Worm (Caenorhabditis elegans) whole organism, L4 larva: ENCODE measurements around the gene pcm-1.

Experiments
- F49E8.2 ChIP-seq: sonication (generic microtip); optimal IDR thresholded peaks from 2 replicates; lab custom pipeline; 2016; ENCODE audit warnings: missing compliant biosample characterization, mild to moderate bottlenecking, missing genetic modification characterization, borderline replicate concordance
- T20F7.1 ChIP-seq: fragments of 200-800 bp; sonication (Bioruptor generic); optimal IDR thresholded peaks from 2 replicates; lab custom pipeline; 2018; ENCODE audit warnings: mild to moderate bottlenecking, missing genetic modification characterization, missing compliant biosample characterization
- Y48G9A.11 ChIP-seq: fragments of 200-800 bp; sonication (Bioruptor generic); IDR thresholded peaks from 2 replicates; pipeline ENCODE4 v1.3.6; 2022; ENCODE audit warnings: missing genetic modification reagents, missing genetic modification characterization, missing compliant biosample characterization
- Y5F2A.4 ChIP-seq: fragments of 200-800 bp; sonication (Bioruptor generic); optimal IDR thresholded peaks from 2 replicates; lab custom pipeline; 2018; ENCODE audit warnings: mild to moderate bottlenecking, missing genetic modification characterization, missing compliant biosample characterization
- ZK337.2 ChIP-seq: fragments of 200-800 bp; sonication (Bioruptor generic); IDR thresholded peaks from 2 replicates; pipeline ENCODE4 v1.3.6; 2022; ENCODE audit warnings: missing genetic modification reagents, missing genetic modification characterization, missing compliant biosample characterization
- ZK546.5 ChIP-seq, 2 experiments: sonication (generic microtip); optimal IDR thresholded peaks; 2 replicates each; lab custom pipeline; 2017; ENCODE audit warnings: missing biosample characterization in 2 of 2, missing genetic modification characterization in 2 of 2
- aha-1 ChIP-seq: fragments of 150-350 bp; peaks from one replicate; lab custom pipeline; 2014; ENCODE audit warnings: missing biosample characterization, missing genetic modification characterization
- ceh-82 ChIP-seq: sonication (generic microtip); optimal IDR thresholded peaks from 2 replicates; lab custom pipeline; 2017; ENCODE audit warnings: missing biosample characterization, missing genetic modification characterization
- ces-1 ChIP-seq: fragments of 150-350 bp; sonication (generic microtip); optimal IDR thresholded peaks from 4 replicates; lab custom pipeline; 2014; ENCODE audit warnings: missing biosample characterization, missing genetic modification reagents, missing genetic modification characterization
- daf-16 ChIP-seq, 3 experiments: sonication (generic microtip); optimal IDR thresholded peaks; 2 replicates each; lab custom pipeline; 2016 to 2017; ENCODE audit warnings: missing genetic modification characterization in 3 of 3, missing genetic modification reagents in 3 of 3, mild to moderate bottlenecking in 2 of 3, missing compliant biosample characterization in 2 of 3, missing biosample characterization in 1 of 3, moderate library complexity in 1 of 3
- dmd-8 ChIP-seq: fragments of 200-800 bp; sonication (Bioruptor generic); IDR thresholded peaks from 2 replicates; pipeline ENCODE4 v1.3.6; 2022; ENCODE audit warnings: missing genetic modification characterization, missing compliant biosample characterization
- dpl-1 ChIP-seq: fragments of 150-350 bp; optimal IDR thresholded peaks from 2 replicates; lab custom pipeline; 2014; ENCODE audit warnings: missing biosample characterization, missing genetic modification reagents, missing genetic modification characterization
- duxl-1 ChIP-seq: sonication (generic microtip); optimal IDR thresholded peaks from 2 replicates; lab custom pipeline; 2016; ENCODE audit warnings: mild to moderate bottlenecking, missing genetic modification characterization, moderate library complexity, missing compliant biosample characterization; ENCODE audit not compliant: poor library complexity
- dve-1 ChIP-seq: sonication (generic microtip); optimal IDR thresholded peaks from 2 replicates; lab custom pipeline; 2017; ENCODE audit warnings: antibody characterized with exemption, mild to moderate bottlenecking, missing genetic modification characterization, missing compliant biosample characterization; ENCODE audit not compliant: insufficient read depth
- fkh-10 ChIP-seq: fragments of 150-350 bp; optimal IDR thresholded peaks from 2 replicates; lab custom pipeline; 2014; ENCODE audit warnings: missing biosample characterization, missing genetic modification reagents, missing genetic modification characterization
- hif-1 ChIP-seq, 2 experiments: sonication (generic microtip); optimal IDR thresholded peaks; 2 replicates each; lab custom pipeline; 2016 to 2017; ENCODE audit warnings: missing compliant biosample characterization in 2 of 2, missing genetic modification characterization in 2 of 2, missing genetic modification reagents in 2 of 2, missing genotype in 2 of 2, mild to moderate bottlenecking in 1 of 2
- hlh-30 ChIP-seq: sonication (generic microtip); optimal IDR thresholded peaks from 2 replicates; lab custom pipeline; 2017; ENCODE audit warnings: antibody characterized with exemption, mild to moderate bottlenecking, missing genetic modification characterization, missing compliant biosample characterization; ENCODE audit not compliant: insufficient read depth
- jun-1 ChIP-seq: fragments of 150-350 bp; optimal IDR thresholded peaks from 2 replicates; lab custom pipeline; 2014; ENCODE audit warnings: missing biosample characterization, missing genetic modification reagents, missing genetic modification characterization
- mes-2 ChIP-seq: sonication (generic microtip); optimal IDR thresholded peaks from 2 replicates; lab custom pipeline; 2016; ENCODE audit warnings: missing genotype, mild to moderate bottlenecking, missing genetic modification characterization, missing compliant biosample characterization; ENCODE audit not compliant: poor library complexity, severe bottlenecking
- nhr-10 ChIP-seq: fragments of 150-350 bp; optimal IDR thresholded peaks from 2 replicates; lab custom pipeline; 2014; ENCODE audit warnings: missing biosample characterization, missing genetic modification characterization
- nhr-28 ChIP-seq: fragments of 150-350 bp; optimal IDR thresholded peaks from 2 replicates; lab custom pipeline; 2014; ENCODE audit warnings: missing biosample characterization, missing genetic modification characterization
- nhr-48 ChIP-seq: sonication (generic microtip); optimal IDR thresholded peaks from 2 replicates; lab custom pipeline; 2016; ENCODE audit warnings: mild to moderate bottlenecking, missing genetic modification characterization, missing compliant biosample characterization
- nhr-6 ChIP-seq: fragments of 150-350 bp; optimal IDR thresholded peaks from 2 replicates; lab custom pipeline; 2014; ENCODE audit warnings: missing biosample characterization, missing genetic modification characterization
- nhr-77 ChIP-seq: fragments of 150-350 bp; optimal IDR thresholded peaks from 2 replicates; lab custom pipeline; 2014; ENCODE audit warnings: missing biosample characterization, missing genetic modification characterization
- pqm-1 ChIP-seq: sonication (generic microtip); optimal IDR thresholded peaks from 2 replicates; lab custom pipeline; 2017; ENCODE audit warnings: missing biosample characterization, missing genetic modification characterization
- skn-1 ChIP-seq: fragments of 150-350 bp; optimal IDR thresholded peaks from 2 replicates; lab custom pipeline; 2014; ENCODE audit warnings: missing biosample characterization, missing genetic modification characterization
- spr-1 ChIP-seq: sonication (generic microtip); optimal IDR thresholded peaks from 2 replicates; lab custom pipeline; 2016; ENCODE audit warnings: mild to moderate bottlenecking, missing genetic modification characterization, missing compliant biosample characterization
- unc-39 ChIP-seq: sonication (generic microtip); optimal IDR thresholded peaks from 2 replicates; lab custom pipeline; 2017; ENCODE audit warnings: missing biosample characterization, missing genetic modification characterization
- unc-62 ChIP-seq, 3 experiments: fragments of 150-350 bp in 1 of 3; sonication (generic microtip); optimal IDR thresholded peaks in 2 of 3; peaks in 1 of 3; 1 replicate in 1 of 3; 2 replicates in 2 of 3; lab custom pipeline; 2014 to 2017; ENCODE audit warnings: missing biosample characterization in 3 of 3, missing genetic modification characterization in 3 of 3, missing genetic modification reagents in 3 of 3, missing genotype in 1 of 3
- zag-1 ChIP-seq: fragments of 150-350 bp; optimal IDR thresholded peaks from 2 replicates; lab custom pipeline; 2014; ENCODE audit warnings: missing biosample characterization, missing genetic modification characterization
- zfp-3 ChIP-seq: fragments of 200-800 bp; sonication (Bioruptor generic); conservative IDR thresholded peaks from 2 replicates; pipeline ENCODE4 v1.3.6; 2022; ENCODE audit warnings: missing genetic modification reagents, missing genetic modification characterization, missing compliant biosample characterization
- zip-11 ChIP-seq: fragments of 200-800 bp; sonication (Bioruptor generic); IDR thresholded peaks from 2 replicates; pipeline ENCODE4 v1.3.6; 2022; ENCODE audit warnings: missing genetic modification characterization, missing compliant biosample characterization
- ztf-7 ChIP-seq: fragments of 150-350 bp; optimal IDR thresholded peaks from 2 replicates; lab custom pipeline; 2014; ENCODE audit warnings: missing biosample characterization, missing genetic modification characterization

pcm-1 gene

ce11 chrV:5939503-5940072, 24.1 kb downstream of the pcm-1 start, which contains the start of gene syf-3:
Gene syf-3, plus strand, starts transcription at chrV:5940022.
- no peak for TF ChIP-seq hif-1 (tag; optimal IDR thresholded peaks at IDR 0.05; lab: Kevin White, UChicago)
- peak; percentile 97 for TF ChIP-seq Y48G9A.11 (GFP tag; lab: Robert Waterston, UW)
- peak in 1 of 2 experiments; percentile 64 for TF ChIP-seq unc-62 (GFP tag; optimal IDR thresholded peaks at IDR 0.05 in 1 of 2; lab: Kevin White, UChicago)
- no peak for TF ChIP-seq unc-62 (tag; optimal IDR thresholded peaks at IDR 0.05; lab: Kevin White, UChicago)
- TF ChIP-seq nhr-6 (tag; lab: Kevin White, UChicago): peak; percentile 4
- TF ChIP-seq skn-1 (tag; lab: Kevin White, UChicago): no peak
- TF ChIP-seq ZK546.5 (tag; optimal IDR thresholded peaks at IDR 0.05; lab: Kevin White, UChicago): no peak
- peak; percentile 69 for TF ChIP-seq mes-2 (tag; lab: Kevin White, UChicago)
- TF ChIP-seq ztf-7 (tag; lab: Kevin White, UChicago): peak; percentile 22
- TF ChIP-seq aha-1 (tag; lab: Kevin White, UChicago): peak; percentile 35
- TF ChIP-seq dmd-8 (GFP tag; lab: Robert Waterston, UW): no peak
- TF ChIP-seq zip-11: no peak
- peak; percentile 52 for TF ChIP-seq hlh-30 (tag; lab: Kevin White, UChicago)
- TF ChIP-seq T20F7.1 (GFP tag; lab: Kevin White, UChicago): peak; percentile 98
- TF ChIP-seq dpl-1 (GFP tag; lab: Kevin White, UChicago): peak; percentile 98
- no peak for TF ChIP-seq nhr-10 (tag; lab: Kevin White, UChicago)

DNA sequence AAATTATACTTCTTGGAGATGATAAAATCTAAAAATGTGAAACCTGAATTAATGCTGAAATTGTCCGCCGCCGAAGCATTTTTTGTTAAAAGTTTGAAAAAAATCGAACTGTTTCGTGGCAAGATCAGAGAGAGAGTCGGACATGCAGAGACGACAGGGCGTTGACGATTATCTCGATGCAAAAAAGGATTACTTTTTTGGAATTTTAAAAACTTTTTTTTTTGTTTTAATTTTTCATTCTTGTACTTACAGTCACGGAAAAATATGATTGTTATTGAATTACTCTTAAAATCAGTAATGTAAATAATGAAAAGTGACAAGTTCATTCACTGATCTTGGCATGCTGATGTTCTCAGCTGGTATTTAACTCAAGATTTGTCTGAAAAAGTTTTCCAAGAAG, 27.0 kb downstream of the pcm-1 start, which contains the start of the genes M03F8.5 and M03F8.7:
Gene M03F8.5 (minus strand): TSS at position 101 of the 400 bp plus-strand sequence.
Gene M03F8.7 (plus strand): TSS at position 249 of the 400 bp plus-strand sequence.
- TF ChIP-seq nhr-6 (tag; lab: Kevin White, UChicago) (no peak), hlh-30 (tag; lab: Kevin White, UChicago) (no peak), ceh-82 (tag; lab: Kevin White, UChicago) (no peak), duxl-1 (no peak), jun-1 (tag; lab: Kevin White, UChicago) (no peak)

DNA sequence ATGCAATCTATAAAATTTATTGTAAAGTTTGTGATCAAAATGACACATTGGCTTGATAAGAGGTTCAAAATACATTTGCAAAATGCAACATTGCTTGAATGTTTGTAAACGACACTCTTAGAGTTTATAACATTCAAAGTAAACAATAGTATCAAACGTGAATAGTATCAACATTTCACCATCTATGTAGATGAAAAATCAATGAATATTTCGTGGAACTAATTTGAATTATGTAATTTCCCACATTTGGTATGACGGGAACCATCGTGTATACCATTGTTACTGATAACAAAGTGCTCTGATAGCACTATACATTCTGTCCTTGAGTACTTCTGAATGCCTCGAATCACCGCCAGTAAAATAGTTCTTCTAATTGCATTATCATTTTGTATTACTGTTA, 33.1 kb downstream of the pcm-1 start, which contains the start of gene galt-1:
Gene galt-1 (plus strand): TSS at position 318 of the 400 bp plus-strand sequence.
- TF ChIP-seq nhr-77 (tag; lab: Kevin White, UChicago) (peak; percentile 31), daf-16 (GFP tag; optimal IDR thresholded peaks at IDR 0.05; lab: Kevin White, UChicago) (no peak), daf-16 (tag; optimal IDR thresholded peaks at IDR 0.05; lab: Kevin White, UChicago) (peak; percentile 63), spr-1 (no peak), unc-39 (no peak), ZK546.5 (tag; optimal IDR thresholded peaks at IDR 0.05; lab: Kevin White, UChicago) (no peak), ceh-82 (tag; lab: Kevin White, UChicago) (no peak), pqm-1 (peak; percentile 52), nhr-28 (tag; lab: Kevin White, UChicago) (peak; percentile 50), ZK337.2 (no peak), dve-1 (tag; lab: Kevin White, UChicago) (peak; percentile 25)

DNA sequence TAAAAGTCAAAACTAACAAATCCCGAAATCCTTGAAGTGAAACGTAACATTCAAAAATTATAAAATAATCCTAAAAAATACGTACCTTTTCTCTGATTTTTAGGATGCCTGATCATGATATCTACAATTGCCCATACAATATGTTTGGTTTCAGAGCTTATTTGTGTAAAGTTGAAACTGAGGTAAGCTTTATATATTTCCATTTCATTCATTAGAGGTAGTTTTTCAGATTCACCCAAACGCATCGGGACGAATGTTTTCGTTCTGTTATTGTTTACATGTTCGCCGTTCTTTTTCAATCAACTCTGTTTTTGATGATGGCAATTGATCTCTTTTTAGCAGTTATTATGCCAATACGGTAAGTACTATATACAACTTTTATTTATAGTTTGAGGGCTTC, 35.7 kb downstream of the pcm-1 start:
- TF ChIP-seq F49E8.2 (tag; lab: Kevin White, UChicago) (no peak), zfp-3 (no peak), Y5F2A.4 (GFP tag; lab: Kevin White, UChicago) (no peak), fkh-10 (GFP tag; lab: Kevin White, UChicago) (no peak), aha-1 (tag; lab: Kevin White, UChicago) (peak; percentile 50), zag-1 (no peak), ces-1 (no peak), nhr-48 (tag; lab: Kevin White, UChicago) (no peak)
